Fruit fly (Drosophila melanogaster): ENCODE results near the gene Ubc4.

dm6 chr3L:9695242-9695641 is 2.9 kb upstream of the Ubc4 start:
- no peak for TF ChIP-seq CG8478 (optimal IDR thresholded peaks at IDR 0.05)
- TF ChIP-seq pan (optimal IDR thresholded peaks at IDR 0.05) = no peak
- no peak for TF ChIP-seq usp (GFP tag; optimal IDR thresholded peaks at IDR 0.05)
- no peak for TF ChIP-seq EcR (GFP tag; optimal IDR thresholded peaks at IDR 0.05)
- peak; percentile 57 for TF ChIP-seq Dll (optimal IDR thresholded peaks at IDR 0.05)
